Fruit fly (Drosophila melanogaster) whole organism, adult: Measurements from ENCODE around the gene Targ2.
A peak's percentile ranks its signal among the peaks of the same experiment; 100 is the strongest.

Experiments used
- CG11617 ChIP-seq: fragments of 200-800 bp; sonication (Bioruptor generic); optimal IDR thresholded peaks from 2 replicates; lab custom pipeline; 2017; ENCODE audit warnings: mild to moderate bottlenecking, missing biosample characterization, missing genetic modification reagents, missing genetic modification characterization
- CG12768 ChIP-seq: fragments of 200-800 bp; sonication (Bioruptor generic); optimal IDR thresholded peaks from 2 replicates; lab custom pipeline; 2017; ENCODE audit warnings: missing biosample characterization, missing genetic modification characterization, mild to moderate bottlenecking, moderate library complexity, missing genetic modification reagents
- CG14711 ChIP-seq: fragments of 200-800 bp; sonication (Bioruptor generic); optimal IDR thresholded peaks from 2 replicates; lab custom pipeline; 2018; ENCODE audit warnings: missing biosample characterization, mild to moderate bottlenecking, missing genetic modification characterization, moderate library complexity
- CG1620 ChIP-seq: fragments of 200-800 bp; sonication (Bioruptor generic); optimal IDR thresholded peaks from 2 replicates; lab custom pipeline; 2016; ENCODE audit warnings: missing biosample characterization, missing genetic modification characterization
- CG33017 ChIP-seq: fragments of 200-800 bp; sonication (Bioruptor generic); optimal IDR thresholded peaks from 2 replicates; lab custom pipeline; 2018; ENCODE audit warnings: missing biosample characterization, mild to moderate bottlenecking, missing genetic modification characterization, moderate library complexity
- CG5204 ChIP-seq: fragments of 200-800 bp; sonication (Bioruptor generic); optimal IDR thresholded peaks from 2 replicates; lab custom pipeline; 2016; ENCODE audit warnings: missing biosample characterization, missing genetic modification characterization
- CG7045 ChIP-seq: fragments of 200-800 bp; sonication (Bioruptor generic); optimal IDR thresholded peaks from 2 replicates; lab custom pipeline; 2017; ENCODE audit warnings: missing biosample characterization, mild to moderate bottlenecking, missing genetic modification characterization
- CG7101 ChIP-seq: fragments of 200-800 bp; sonication (Bioruptor generic); optimal IDR thresholded peaks from 2 replicates; lab custom pipeline; 2018; ENCODE audit warnings: missing biosample characterization, mild to moderate bottlenecking, missing genetic modification characterization, moderate library complexity
- Clk ChIP-seq: fragments of 200-800 bp; sonication (Bioruptor generic); optimal IDR thresholded peaks from 2 replicates; lab custom pipeline; 2017; ENCODE audit warnings: missing biosample characterization, missing genetic modification characterization
- Crg-1 ChIP-seq: fragments of 200-800 bp; sonication (Bioruptor generic); optimal IDR thresholded peaks from 2 replicates; lab custom pipeline; 2016; ENCODE audit warnings: missing biosample characterization, missing genetic modification characterization
- Hr96 ChIP-seq: fragments of 200-800 bp; sonication (Bioruptor generic); optimal IDR thresholded peaks from 2 replicates; lab custom pipeline; 2016; ENCODE audit warnings: missing biosample characterization, missing genetic modification characterization
- Mnt ChIP-seq: fragments of 200-800 bp; sonication (Bioruptor generic); optimal IDR thresholded peaks from 2 replicates; lab custom pipeline; 2016; ENCODE audit warnings: missing biosample characterization, mild to moderate bottlenecking, missing genetic modification characterization
- bab1 ChIP-seq: fragments of 200-800 bp; sonication (Bioruptor generic); optimal IDR thresholded peaks from 3 replicates; lab custom pipeline; 2019; ENCODE audit warnings: missing biosample characterization, mild to moderate bottlenecking, missing genetic modification characterization, moderate library complexity
- cic ChIP-seq: fragments of 200-800 bp; sonication (Bioruptor generic); optimal IDR thresholded peaks from 2 replicates; lab custom pipeline; 2017; ENCODE audit warnings: missing biosample characterization, mild to moderate bottlenecking, missing genetic modification characterization, moderate library complexity
- kay ChIP-seq: fragments of 200-800 bp; sonication (Bioruptor generic); peaks from one replicate; lab custom pipeline; 2016; ENCODE audit warnings: missing biosample characterization, missing genetic modification characterization, borderline replicate concordance
- ovo ChIP-seq: fragments of 200-800 bp; sonication (Bioruptor generic); optimal IDR thresholded peaks from 2 replicates; lab custom pipeline; 2016; ENCODE audit warnings: missing biosample characterization, missing genetic modification characterization
- pad ChIP-seq: fragments of 200-800 bp; sonication (Bioruptor generic); optimal IDR thresholded peaks from 3 replicates; lab custom pipeline; 2017; ENCODE audit warnings: missing biosample characterization, missing genetic modification characterization, mild to moderate bottlenecking, moderate library complexity, missing genetic modification reagents
- tj ChIP-seq: fragments of 200-800 bp; sonication (Bioruptor generic); optimal IDR thresholded peaks from 3 replicates; lab custom pipeline; 2017; ENCODE audit warnings: missing biosample characterization, mild to moderate bottlenecking, missing genetic modification characterization, moderate library complexity
- toe ChIP-seq: fragments of 200-800 bp; sonication (Bioruptor generic); optimal IDR thresholded peaks from 2 replicates; lab custom pipeline; 2016; ENCODE audit warnings: missing biosample characterization, missing genetic modification characterization

The Targ2 gene

dm6 chr3L:21206486-21206885 lies 3.5 kb upstream of the Targ2 start:
- TF ChIP-seq tj (GFP tag; lab: Kevin White, UChicago) (no peak), CG1620 (GFP tag; lab: Kevin White, UChicago) (no peak), Mnt (GFP tag; lab: Kevin White, UChicago) (no peak), toe (GFP tag; lab: Kevin White, UChicago) (no peak), pad (GFP tag; lab: Kevin White, UChicago) (no peak), CG12768 (GFP tag; lab: Kevin White, UChicago) (no peak), kay (GFP tag; lab: Kevin White, UChicago) (no peak), ovo (GFP tag; lab: Kevin White, UChicago) (no peak), CG33017 (tag; lab: Kevin White, UChicago) (no peak), Crg-1 (GFP tag; lab: Kevin White, UChicago) (no peak), bab1 (GFP tag; lab: Kevin White, UChicago) (no peak), CG11617 (GFP tag; lab: Kevin White, UChicago) (no peak), CG7101 (tag; lab: Kevin White, UChicago) (no peak), Hr96 (GFP tag; lab: Kevin White, UChicago) (no peak), Clk (GFP tag; lab: Kevin White, UChicago) (no peak)

- TF ChIP-seq pad (GFP tag; lab: Kevin White, UChicago): no peak
- no peak for TF ChIP-seq Clk (GFP tag; lab: Kevin White, UChicago)
- no peak for TF ChIP-seq CG11617 (GFP tag; lab: Kevin White, UChicago)
- no peak for TF ChIP-seq CG7101 (tag; lab: Kevin White, UChicago)
- TF ChIP-seq cic: no peak
- TF ChIP-seq ovo (GFP tag; lab: Kevin White, UChicago): no peak
- no peak for TF ChIP-seq Mnt (GFP tag; lab: Kevin White, UChicago)
- TF ChIP-seq Hr96 (GFP tag; lab: Kevin White, UChicago): no peak
- no peak for TF ChIP-seq CG5204 (GFP tag; lab: Kevin White, UChicago)
- TF ChIP-seq CG14711: no peak
- TF ChIP-seq Crg-1 (GFP tag; lab: Kevin White, UChicago): no peak
Measured at dm6 chr3L:21205496-21205824, 2.4 kb upstream of the Targ2 start.

dm6 chr3L:21204581-21205495 lies 1.8 kb upstream of the Targ2 start:
- TF ChIP-seq CG1620 (GFP tag; lab: Kevin White, UChicago): no peak
- TF ChIP-seq pad (GFP tag; lab: Kevin White, UChicago): no peak
- TF ChIP-seq CG7101 (tag; lab: Kevin White, UChicago): peak; percentile 6
- peak; percentile 81 for TF ChIP-seq tj (GFP tag; lab: Kevin White, UChicago)
- TF ChIP-seq CG12768 (GFP tag; lab: Kevin White, UChicago): peak; percentile 21
- TF ChIP-seq CG14711: no peak

dm6 chr3L:21202029-21202776 lies 829 bp downstream of the Targ2 start:
- peak; percentile 39 for TF ChIP-seq toe (GFP tag; lab: Kevin White, UChicago)
- no peak for TF ChIP-seq CG7045 (GFP tag; lab: Kevin White, UChicago)

- TF ChIP-seq kay (GFP tag; lab: Kevin White, UChicago): peak; percentile 90
- no peak for TF ChIP-seq CG12768 (GFP tag; lab: Kevin White, UChicago)
- no peak for TF ChIP-seq tj (GFP tag; lab: Kevin White, UChicago)
- no peak for TF ChIP-seq toe (GFP tag; lab: Kevin White, UChicago)
Measured at dm6 chr3L:21201246-21201896, 1.7 kb downstream of the Targ2 start.

- TF ChIP-seq Clk (GFP tag; lab: Kevin White, UChicago): no peak
- TF ChIP-seq CG33017 (tag; lab: Kevin White, UChicago): no peak
- TF ChIP-seq CG12768 (GFP tag; lab: Kevin White, UChicago): peak; percentile 48
- TF ChIP-seq kay (GFP tag; lab: Kevin White, UChicago): peak; percentile 72
Measured at dm6 chr3L:21200587-21200986, 2.4 kb downstream of the Targ2 start.
